Worm (Caenorhabditis elegans): Measurements from ENCODE around the gene him-8.

DNA sequence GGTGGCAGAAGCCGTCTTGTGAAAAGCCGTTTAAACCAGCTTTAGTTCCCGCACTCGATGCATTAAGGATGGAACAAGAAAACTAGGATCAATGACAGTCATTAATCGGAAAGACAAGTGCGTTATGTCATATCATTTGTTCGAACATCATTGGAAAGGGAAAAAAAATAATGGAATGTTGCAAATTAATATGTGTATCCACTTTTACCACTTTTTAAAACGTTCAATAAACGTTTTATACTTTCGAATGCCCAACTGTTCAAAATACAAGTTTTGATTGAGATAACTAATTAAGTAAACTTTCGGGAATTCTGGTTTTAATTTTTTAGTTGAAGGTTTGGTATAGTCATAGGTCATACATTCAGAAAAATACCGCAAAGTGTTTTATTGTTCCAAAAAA is 46.6 kb upstream of the him-8 start, which contains the start of gene C02F4.4:
- TF ChIP-seq sea-1 (GFP tag; conservative IDR thresholded peaks at IDR 0.05) = no peak
- no peak for TF ChIP-seq hmg-4 (GFP tag; optimal IDR thresholded peaks at IDR 0.05)
- no peak for TF ChIP-seq ama-1 (optimal IDR thresholded peaks at IDR 0.05)
- no peak for TF ChIP-seq ceh-13 (GFP tag; optimal IDR thresholded peaks at IDR 0.05)
- TF ChIP-seq hnd-1 (tag; optimal IDR thresholded peaks at IDR 0.05) = no peak
- no peak for TF ChIP-seq ceh-36 (tag; optimal IDR thresholded peaks at IDR 0.05)
- no peak for TF ChIP-seq scrt-1 (GFP tag; IDR thresholded peaks at IDR 0.05)
- no peak for TF ChIP-seq ets-7 (tag; optimal IDR thresholded peaks at IDR 0.05)
- TF ChIP-seq F13C5.2 (tag; optimal IDR thresholded peaks at IDR 0.05) = no peak
- TF ChIP-seq flt-1 (GFP tag; IDR thresholded peaks at IDR 0.05) = no peak
- no peak for TF ChIP-seq B0310.2 (tag; optimal IDR thresholded peaks at IDR 0.05)
- no peak for TF ChIP-seq tra-4 (tag; optimal IDR thresholded peaks at IDR 0.05)
- no peak for TF ChIP-seq hmbx-1 (tag; optimal IDR thresholded peaks at IDR 0.05)
- TF ChIP-seq tbx-11 (GFP tag; IDR thresholded peaks at IDR 0.05) = no peak

All from whole organism, early embryonic.